Worm (Caenorhabditis elegans) whole organism, young adult: ENCODE data around the gene popl-1.

Source experiments
- ets-4 ChIP-seq: fragments of 200-800 bp; sonication (Bioruptor generic); optimal IDR thresholded peaks from 2 replicates; lab custom pipeline; 2018; ENCODE audit warnings: mild to moderate bottlenecking, missing genetic modification characterization, missing compliant biosample characterization
- hlh-12 ChIP-seq: sonication (generic microtip); optimal IDR thresholded peaks from 2 replicates; lab custom pipeline; 2016; ENCODE audit warnings: missing genetic modification characterization, missing compliant biosample characterization
- lin-40 ChIP-seq: sonication (generic microtip); optimal IDR thresholded peaks from 2 replicates; lab custom pipeline; 2016; ENCODE audit warnings: missing genetic modification characterization, mild to moderate bottlenecking, missing compliant biosample characterization, missing genotype, missing genetic modification reagents
- nfya-1 ChIP-seq: sonication (generic microtip); optimal IDR thresholded peaks from 2 replicates; lab custom pipeline; 2017; ENCODE audit warnings: antibody characterized with exemption, missing compliant biosample characterization, missing genetic modification characterization, borderline replicate concordance; ENCODE audit not compliant: insufficient read depth
- unc-130 ChIP-seq: sonication (generic microtip); optimal IDR thresholded peaks from 2 replicates; lab custom pipeline; 2016; ENCODE audit warnings: missing genetic modification reagents, missing genetic modification characterization, missing compliant biosample characterization

DNA sequence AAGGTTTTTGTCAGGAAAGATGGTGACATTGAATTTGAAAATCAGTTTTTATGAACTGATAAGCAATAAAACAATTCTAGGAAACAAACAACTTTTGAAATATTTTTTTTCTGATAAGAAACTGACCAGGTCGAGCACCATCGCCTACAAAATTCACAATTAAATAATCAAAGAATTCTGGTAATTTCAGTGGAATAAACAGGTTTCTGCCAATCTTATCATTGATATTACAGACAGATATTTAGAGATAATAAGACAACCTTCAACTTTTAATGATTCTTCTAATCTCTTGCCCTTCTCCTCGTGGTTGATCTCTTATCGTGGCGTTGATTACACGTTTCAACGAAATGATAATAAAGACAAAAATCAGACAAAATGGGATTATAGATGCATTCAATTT, 34.4 kb downstream of the popl-1 start:
- TF ChIP-seq ets-4 (GFP tag; lab: Kevin White, UChicago) (no peak), lin-40 (no peak), nfya-1 (tag; lab: Kevin White, UChicago) (no peak), hlh-12 (tag; lab: Kevin White, UChicago) (no peak), unc-130 (GFP tag; lab: Kevin White, UChicago) (no peak)
